Fruit fly (Drosophila melanogaster) whole organism, embryonic: ENCODE results near the gene Prx5.
A peak's percentile ranks its signal among the peaks of the same experiment; 100 is the strongest.

Experiments used
- Bgb ChIP-seq: fragments of 200-800 bp; sonication (Bioruptor generic); IDR thresholded peaks from 2 replicates; pipeline ENCODE4 v1.3.6; 2022; ENCODE audit warnings: missing biosample characterization, missing genetic modification characterization; ENCODE audit not compliant: partially characterized antibody
- Blimp-1 ChIP-seq: fragments of 200-800 bp; sonication (Bioruptor generic); optimal IDR thresholded peaks from 3 replicates; lab custom pipeline; 2018; ENCODE audit warnings: missing biosample characterization, missing genetic modification characterization, mild to moderate bottlenecking, moderate library complexity, missing genetic modification reagents
- CG10543 ChIP-seq: fragments of 200-800 bp; sonication (Bioruptor generic); optimal IDR thresholded peaks from 3 replicates; lab custom pipeline; 2017; ENCODE audit warnings: missing biosample characterization, mild to moderate bottlenecking, missing genetic modification characterization, moderate library complexity
- CG11247 ChIP-seq: fragments of 200-800 bp; sonication (Bioruptor generic); IDR thresholded peaks from 2 replicates; pipeline ENCODE4 v1.3.6; 2022; ENCODE audit warnings: missing biosample characterization, missing genetic modification characterization
- CG13894 ChIP-seq: fragments of 200-800 bp; sonication (Bioruptor generic); optimal IDR thresholded peaks from 3 replicates; lab custom pipeline; 2018; ENCODE audit warnings: missing biosample characterization, mild to moderate bottlenecking, missing genetic modification characterization, moderate library complexity
- CG16779 ChIP-seq: fragments of 200-800 bp; sonication (Bioruptor generic); IDR thresholded peaks from 2 replicates; pipeline ENCODE4 v1.3.6; 2022; ENCODE audit warnings: missing biosample characterization, missing genetic modification characterization
- CG18599 ChIP-seq: fragments of 200-800 bp; sonication (Bioruptor generic); optimal IDR thresholded peaks from 3 replicates; lab custom pipeline; 2017; ENCODE audit warnings: missing biosample characterization, missing genetic modification characterization, mild to moderate bottlenecking, moderate library complexity, missing genetic modification reagents
- CG32767 ChIP-seq: fragments of 200-800 bp; sonication (Bioruptor generic); IDR thresholded peaks from 2 replicates; pipeline ENCODE4 v1.3.6; 2022; ENCODE audit warnings: missing biosample characterization, missing genetic modification characterization
- CG34422 ChIP-seq: fragments of 200-800 bp; sonication (Bioruptor generic); IDR thresholded peaks from 3 replicates; pipeline ENCODE4 v1.3.6; 2022; ENCODE audit warnings: missing biosample characterization, missing genetic modification characterization
- CG6765 ChIP-seq: fragments of 200-800 bp; sonication (Bioruptor generic); optimal IDR thresholded peaks from 3 replicates; lab custom pipeline; 2017; ENCODE audit warnings: missing biosample characterization, mild to moderate bottlenecking, missing genetic modification characterization
- CoRest ChIP-seq: fragments of 200-800 bp; sonication (Bioruptor generic); optimal IDR thresholded peaks from 3 replicates; lab custom pipeline; 2018; ENCODE audit warnings: missing biosample characterization, mild to moderate bottlenecking, missing genetic modification characterization, moderate library complexity
- Deaf1 ChIP-seq: fragments of 200-800 bp; optimal IDR thresholded peaks from 3 replicates; lab custom pipeline; 2019; ENCODE audit warnings: missing biosample characterization, mild to moderate bottlenecking, missing genetic modification characterization, moderate library complexity
- Ets65A ChIP-seq: fragments of 200-800 bp; sonication (Bioruptor generic); peaks from one replicate; lab custom pipeline; 2016; ENCODE audit warnings: missing biosample characterization, missing genetic modification characterization
- HLHmδ ChIP-seq: fragments of 200-800 bp; sonication (Bioruptor generic); optimal IDR thresholded peaks from 2 replicates; lab custom pipeline; 2018; ENCODE audit warnings: missing biosample characterization, mild to moderate bottlenecking, missing genetic modification characterization, moderate library complexity
- Hey ChIP-seq: fragments of 200-800 bp; sonication (Bioruptor generic); optimal IDR thresholded peaks from 3 replicates; lab custom pipeline; 2018; ENCODE audit warnings: missing biosample characterization, mild to moderate bottlenecking, missing genetic modification characterization
- Med ChIP-seq: fragments of 200-800 bp; sonication (Bioruptor generic); peaks from one replicate; lab custom pipeline; 2016; ENCODE audit warnings: missing biosample characterization, missing genetic modification characterization, mild to moderate bottlenecking, inconsistent platforms, moderate library complexity
- Nf-YC ChIP-seq: fragments of 200-800 bp; optimal IDR thresholded peaks from 3 replicates; lab custom pipeline; 2019; ENCODE audit warnings: missing biosample characterization, mild to moderate bottlenecking, missing genetic modification characterization, moderate library complexity
- Pdp1 ChIP-seq, 2 experiments: fragments of 200-800 bp; sonication (Bioruptor generic); optimal IDR thresholded peaks; 3 replicates each; lab custom pipeline; 2016; ENCODE audit warnings: missing biosample characterization in 2 of 2, missing genetic modification characterization in 2 of 2, mild to moderate bottlenecking in 1 of 2, moderate library complexity in 1 of 2
- Ravus ChIP-seq: fragments of 200-800 bp; sonication (Bioruptor generic); IDR thresholded peaks from 2 replicates; pipeline ENCODE4 v1.3.6; 2022; ENCODE audit warnings: missing biosample characterization, missing genetic modification characterization
- Rx ChIP-seq: fragments of 200-800 bp; sonication (Bioruptor generic); IDR thresholded peaks from 2 replicates; pipeline ENCODE4 v1.3.6; 2022; ENCODE audit warnings: missing biosample characterization, missing genetic modification characterization
- Scr ChIP-seq: fragments of 200-800 bp; sonication (Bioruptor generic); IDR thresholded peaks from 2 replicates; pipeline ENCODE4 v1.3.6; 2022; ENCODE audit warnings: missing biosample characterization, missing genetic modification characterization; ENCODE audit not compliant: partially characterized antibody
- ab ChIP-seq: fragments of 200-800 bp; sonication (Bioruptor generic); optimal IDR thresholded peaks from 2 replicates; lab custom pipeline; 2016; ENCODE audit warnings: missing biosample characterization, missing genetic modification characterization
- abd-A ChIP-seq: fragments of 200-800 bp; sonication (Bioruptor generic); optimal IDR thresholded peaks from 3 replicates; lab custom pipeline; 2019; ENCODE audit warnings: missing biosample characterization, mild to moderate bottlenecking, missing genetic modification characterization, moderate library complexity
- btn ChIP-seq: fragments of 200-800 bp; sonication (Bioruptor generic); optimal IDR thresholded peaks from 2 replicates; lab custom pipeline; 2016; ENCODE audit warnings: missing biosample characterization, missing genetic modification characterization
- chinmo ChIP-seq: fragments of 200-800 bp; sonication (Bioruptor generic); IDR thresholded peaks from 4 replicates; pipeline ENCODE4 v1.3.6; 2022; ENCODE audit warnings: missing biosample characterization, missing genetic modification characterization; ENCODE audit not compliant: partially characterized antibody
- ewg ChIP-seq: fragments of 200-800 bp; sonication (Bioruptor generic); optimal IDR thresholded peaks from 3 replicates; lab custom pipeline; 2017; ENCODE audit warnings: mild to moderate bottlenecking, missing biosample characterization, missing genetic modification reagents, missing genetic modification characterization
- fd3F ChIP-seq: fragments of 200-800 bp; sonication (Bioruptor generic); optimal IDR thresholded peaks from 2 replicates; lab custom pipeline; 2018; ENCODE audit warnings: missing biosample characterization, mild to moderate bottlenecking, missing genetic modification characterization, moderate library complexity
- ftz-f1 ChIP-seq: fragments of 200-800 bp; sonication (Bioruptor generic); optimal IDR thresholded peaks from 2 replicates; lab custom pipeline; 2016; ENCODE audit warnings: missing biosample characterization, missing genetic modification characterization
- ham ChIP-seq: fragments of 200-800 bp; sonication (Bioruptor generic); IDR thresholded peaks from 2 replicates; pipeline ENCODE4 v1.3.6; 2022; ENCODE audit warnings: missing biosample characterization, missing genetic modification characterization
- kay ChIP-seq: fragments of 200-800 bp; sonication (Bioruptor generic); optimal IDR thresholded peaks from 2 replicates; lab custom pipeline; 2016; ENCODE audit warnings: missing biosample characterization, missing genetic modification characterization
- ken ChIP-seq: fragments of 200-800 bp; sonication (Bioruptor generic); IDR thresholded peaks from 3 replicates; pipeline ENCODE4 v1.3.6; 2022; ENCODE audit warnings: missing biosample characterization, missing genetic modification characterization
- nerfin-1 ChIP-seq: fragments of 200-800 bp; sonication (Bioruptor generic); optimal IDR thresholded peaks from 3 replicates; lab custom pipeline; 2019; ENCODE audit warnings: missing biosample characterization, mild to moderate bottlenecking, missing genetic modification characterization, moderate library complexity
- onecut ChIP-seq: fragments of 200-800 bp; sonication (Bioruptor generic); IDR thresholded peaks from 2 replicates; pipeline ENCODE4 v1.3.6; 2022; ENCODE audit warnings: missing biosample characterization, missing genetic modification characterization
- phol ChIP-seq: fragments of 200-800 bp; sonication (Bioruptor generic); optimal IDR thresholded peaks from 3 replicates; lab custom pipeline; 2018; ENCODE audit warnings: missing biosample characterization, mild to moderate bottlenecking, missing genetic modification characterization, moderate library complexity
- scrt ChIP-seq: fragments of 200-800 bp; sonication (Bioruptor generic); optimal IDR thresholded peaks from 2 replicates; lab custom pipeline; 2018; ENCODE audit warnings: missing biosample characterization, mild to moderate bottlenecking, missing genetic modification characterization, moderate library complexity

Prx5 gene

dm6 chr3R:18164052-18164722 lies 2.9 kb downstream of the Prx5 start, which contains the start of the genes CG7218 and Cbp20 (continued):
- TF ChIP-seq CoRest (tag; lab: Kevin White, UChicago), result peak; percentile 84

- TF ChIP-seq Deaf1 (tag; lab: Kevin White, UChicago) (peak; percentile 45), ken (no peak), CG18599 (GFP tag; lab: Kevin White, UChicago) (peak; percentile 42), abd-A (tag; lab: Kevin White, UChicago) (peak; percentile 15), kay (GFP tag; lab: Kevin White, UChicago) (no peak), Nf-YC (peak; percentile 8), CG6765 (GFP tag; lab: Kevin White, UChicago) (no peak), CG16779 (no peak), phol (tag; lab: Kevin White, UChicago) (no peak), CG34422 (GFP tag; lab: Robert Waterston, UW) (peak; percentile 40; the same call in 1 of the 3 replicates), Rx (GFP tag; lab: Robert Waterston, UW) (no peak), nerfin-1 (tag; lab: Kevin White, UChicago) (peak; percentile 28), onecut (peak; percentile 97), Med (GFP tag; lab: Kevin White, UChicago) (peak; percentile 62), btn (GFP tag; lab: Kevin White, UChicago) (no peak), ab (GFP tag; lab: Kevin White, UChicago) (no peak), ftz-f1 (peak; percentile 68), ham (GFP tag; lab: Robert Waterston, UW) (no peak), chinmo (GFP tag; lab: Robert Waterston, UW) (0 out of 4 replicates have a peak, but pooled peaks have one; percentile 16), Hey (tag; lab: Kevin White, UChicago) (peak; percentile 53), CG10543 (GFP tag; lab: Kevin White, UChicago) (no peak), Pdp1 (GFP tag; optimal IDR thresholded peaks at IDR 0.05; lab: Kevin White, UChicago) (peak in 1 of 2 experiments; percentile 37), ewg (peak; percentile 94), Blimp-1 (GFP tag; lab: Kevin White, UChicago) (no peak), Ets65A (GFP tag; lab: Kevin White, UChicago) (peak; percentile 86), Bgb (0 out of 2 replicates have a peak, but pooled peaks have one; percentile 19), CG13894 (tag; lab: Kevin White, UChicago) (peak; percentile 55), CG11247 (GFP tag; lab: Robert Waterston, UW) (no peak), Ravus (GFP tag; lab: Robert Waterston, UW) (no peak), CG32767 (GFP tag; lab: Robert Waterston, UW) (0 out of 2 replicates have a peak, but pooled peaks have one; percentile 42), HLHmδ (GFP tag; lab: Kevin White, UChicago) (no peak), fd3F (GFP tag; lab: Kevin White, UChicago) (no peak), scrt (peak; percentile 83)
Measured at dm6 chr3R:18160165-18160814, 6.8 kb downstream of the Prx5 start.

dm6 chr3R:18158401-18158800 lies 8.7 kb downstream of the Prx5 start, which contains the start of gene CG14315:
CG14315 (plus strand) TSS chr3R:18158701.
- TF ChIP-seq CG6765 (GFP tag; lab: Kevin White, UChicago) (no peak), Scr (GFP tag; lab: Robert Waterston, UW) (no peak)
